Worm (Caenorhabditis elegans): Measurements from ENCODE around the gene lgc-35.

The lgc-35 gene

ce11 chrII:12840057-12840456 lies at the start of gene lgc-35:
Gene lgc-35, minus strand, starts transcription at chrII:12840157.
- TF ChIP-seq F37B4.10 (GFP tag; IDR thresholded peaks at IDR 0.05) (no peak), akir-1 (GFP tag; optimal IDR thresholded peaks at IDR 0.05) (no peak), attf-3 (GFP tag; conservative IDR thresholded peaks at IDR 0.05) (no peak), F23B12.7 (tag; optimal IDR thresholded peaks at IDR 0.05; ENCODE audit: insufficient read depth) (no peak), dox-1 (GFP tag; IDR thresholded peaks at IDR 0.05) (no peak), nfya-2 (GFP tag; IDR thresholded peaks at IDR 0.05) (no peak), egl-18 (GFP tag; IDR thresholded peaks at IDR 0.05) (no peak), rcor-1 (GFP tag; IDR thresholded peaks at IDR 0.05) (no peak), xnd-1 (tag; optimal IDR thresholded peaks at IDR 0.05) (no peak), attf-6 (GFP tag; IDR thresholded peaks at IDR 0.05) (no peak), lin-54 (GFP tag; optimal IDR thresholded peaks at IDR 0.05) (no peak), Y53G8AR.9 (GFP tag; conservative IDR thresholded peaks at IDR 0.05) (no peak), hlh-26 (GFP tag; conservative IDR thresholded peaks at IDR 0.05) (no peak)

ce11 chrII:12888471-12888870 lies 48.5 kb upstream of the lgc-35 start, which contains the start of gene F35C5.3:
Gene F35C5.3, plus strand, starts transcription at chrII:12888771.
- TF ChIP-seq F49E8.2 (tag; optimal IDR thresholded peaks at IDR 0.05; ENCODE audit: insufficient read depth) (no peak), nhr-179 (tag; optimal IDR thresholded peaks at IDR 0.05) (no peak), madf-10 (tag; optimal IDR thresholded peaks at IDR 0.05) (no peak), tlf-1 (GFP tag; optimal IDR thresholded peaks at IDR 0.05) (no peak), dpff-1 (tag; optimal IDR thresholded peaks at IDR 0.05) (no peak), ceh-100 (GFP tag; IDR thresholded peaks at IDR 0.05) (no peak), dox-1 (GFP tag; IDR thresholded peaks at IDR 0.05) (no peak), ccch-3 (GFP tag; optimal IDR thresholded peaks at IDR 0.05) (no peak), sptf-2 (GFP tag; optimal IDR thresholded peaks at IDR 0.05) (no peak), hmg-20 (GFP tag; IDR thresholded peaks at IDR 0.05) (no peak), ztf-22 (GFP tag; optimal IDR thresholded peaks at IDR 0.05) (no peak)

ce11 chrII:12884972-12885371 lies 45.0 kb upstream of the lgc-35 start, which contains the start of gene sra-14:
Gene sra-14, plus strand, starts transcription at chrII:12885272.
- TF ChIP-seq bed-1 (GFP tag; IDR thresholded peaks at IDR 0.05), result no peak

- peak; percentile 34 for TF ChIP-seq snpc-1.1 (tag; optimal IDR thresholded peaks at IDR 0.05; ENCODE audit: insufficient read depth)
- TF ChIP-seq chd-7 (tag; optimal IDR thresholded peaks at IDR 0.05), result no peak
- no peak; the same call in 1 of the 2 replicates for TF ChIP-seq B0019.2 (GFP tag; conservative IDR thresholded peaks at IDR 0.05)
- peak; percentile 24 for TF ChIP-seq snpc-4 (GFP tag; optimal IDR thresholded peaks at IDR 0.05)
- peak in 2 of 4 experiments; percentile 18 to 30 for TF ChIP-seq snpc-4 (tag; optimal IDR thresholded peaks at IDR 0.05)
- TF ChIP-seq lsl-1 (GFP tag; optimal IDR thresholded peaks at IDR 0.05), result peak; percentile 94
- peak; percentile 96 for TF ChIP-seq F33H1.4 (GFP tag; IDR thresholded peaks at IDR 0.05)
- TF ChIP-seq tbp1 (GFP tag; optimal IDR thresholded peaks at IDR 0.05), result peak; percentile 25
- 0 out of 2 replicates have a peak, but pooled peaks have one; percentile 46 for TF ChIP-seq Y95B8A.8 (GFP tag; IDR thresholded peaks at IDR 0.05)
- TF ChIP-seq hsf-1 (GFP tag; IDR thresholded peaks at IDR 0.05), result peak; percentile 97
- 0 out of 2 replicates have a peak, but pooled peaks have one; percentile 18 for TF ChIP-seq attf-3 (GFP tag; conservative IDR thresholded peaks at IDR 0.05)
- peak; percentile 67 for TF ChIP-seq lin-54 (GFP tag; optimal IDR thresholded peaks at IDR 0.05)
- peak; percentile 68; the same call in 1 of the 2 replicates for TF ChIP-seq dox-1 (GFP tag; IDR thresholded peaks at IDR 0.05)
- TF ChIP-seq rcor-1 (GFP tag; IDR thresholded peaks at IDR 0.05), result peak; percentile 20; the same call in 1 of the 2 replicates
- TF ChIP-seq madf-6 (GFP tag; IDR thresholded peaks at IDR 0.05), result peak; percentile 95
- peak; percentile 43; the same call in 1 of the 2 replicates for TF ChIP-seq mcd-1 (GFP tag; IDR thresholded peaks at IDR 0.05)
- 0 out of 2 replicates have a peak, but pooled peaks have one; percentile 20 for TF ChIP-seq nfyb-1 (GFP tag; IDR thresholded peaks at IDR 0.05)
- no peak for TF ChIP-seq sdz-38 (tag; optimal IDR thresholded peaks at IDR 0.05)
- peak; percentile 76 for TF ChIP-seq dpl-1 (GFP tag; optimal IDR thresholded peaks at IDR 0.05)
- peak; percentile 83 for TF ChIP-seq madf-8 (GFP tag; conservative IDR thresholded peaks at IDR 0.05)
- TF ChIP-seq snpc-3.4 (tag; optimal IDR thresholded peaks at IDR 0.05), result peak; percentile 77
- TF ChIP-seq F49E8.2 (tag; optimal IDR thresholded peaks at IDR 0.05; ENCODE audit: insufficient read depth), result peak; percentile 64
- no peak for TF ChIP-seq tbx-9 (tag; optimal IDR thresholded peaks at IDR 0.05; ENCODE audit: borderline replicate concordance)
- no peak for TF ChIP-seq T26A5.8 (tag; optimal IDR thresholded peaks at IDR 0.05)
Observed at ce11 chrII:12880406-12880805, 40.4 kb upstream of the lgc-35 start, which contains the start of gene F35C5.1. Gene F35C5.1, plus strand, starts transcription at chrII:12880804.
